Worm (Caenorhabditis elegans) whole organism, L1 larva: ENCODE measurements around the gene cah-4.

Experiments
- C16A3.4 ChIP-seq: fragments of 150-350 bp; optimal IDR thresholded peaks from 2 replicates; lab custom pipeline; 2014; ENCODE audit warnings: missing biosample characterization, missing genetic modification characterization
- Y116A8C.19 ChIP-seq: sonication (generic microtip); optimal IDR thresholded peaks from 2 replicates; lab custom pipeline; 2016; ENCODE audit warnings: missing compliant biosample characterization, missing genetic modification characterization, borderline replicate concordance
- alr-1 ChIP-seq: fragments of 200-800 bp; sonication (Bioruptor generic); optimal IDR thresholded peaks from 2 replicates; lab custom pipeline; 2018; ENCODE audit warnings: borderline replicate concordance, mild to moderate bottlenecking, missing genetic modification characterization, missing compliant biosample characterization
- ama-1 ChIP-seq: fragments of 150-350 bp; optimal IDR thresholded peaks from 2 replicates; lab custom pipeline; 2014
- blmp-1 ChIP-seq: fragments of 150-350 bp; optimal IDR thresholded peaks from 2 replicates; lab custom pipeline; 2014; ENCODE audit warnings: missing biosample characterization, missing genetic modification characterization
- ceh-8 ChIP-seq: fragments of 200-800 bp; sonication (Bioruptor generic); optimal IDR thresholded peaks from 2 replicates; lab custom pipeline; 2018; ENCODE audit warnings: mild to moderate bottlenecking, missing genetic modification characterization, moderate library complexity, missing compliant biosample characterization
- ceh-88 ChIP-seq: fragments of 200-800 bp; sonication (Bioruptor generic); IDR thresholded peaks from 2 replicates; pipeline ENCODE4 v1.3.6; 2022; ENCODE audit warnings: missing genetic modification characterization, missing compliant biosample characterization
- ces-1 ChIP-seq: fragments of 150-350 bp; optimal IDR thresholded peaks from 2 replicates; lab custom pipeline; 2014; ENCODE audit warnings: missing biosample characterization, missing genetic modification reagents, missing genetic modification characterization
- dpl-1 ChIP-seq, 3 experiments: fragments of 150-350 bp in 2 of 3; sonication (generic microtip) in 1 of 3; optimal IDR thresholded peaks; 2 replicates each; lab custom pipeline; 2014 to 2017; ENCODE audit warnings: missing biosample characterization in 3 of 3, missing genetic modification characterization in 3 of 3, missing genetic modification reagents in 3 of 3
- dsc-1 ChIP-seq: sonication (generic microtip); optimal IDR thresholded peaks from 2 replicates; lab custom pipeline; 2016; ENCODE audit warnings: mild to moderate bottlenecking, missing genetic modification characterization, missing compliant biosample characterization
- efl-1 ChIP-seq, 4 experiments: fragments of 150-350 bp; optimal IDR thresholded peaks in 3 of 4; peaks in 1 of 4; 1 replicate in 1 of 4; 2 replicates in 3 of 4; lab custom pipeline; 2014; ENCODE audit warnings: missing biosample characterization in 2 of 4, missing genetic modification characterization in 2 of 4, missing genetic modification reagents in 2 of 4
- efl-3 ChIP-seq: fragments of 200-800 bp; sonication (Bioruptor generic); optimal IDR thresholded peaks from 2 replicates; lab custom pipeline; 2018; ENCODE audit warnings: mild to moderate bottlenecking, missing genetic modification characterization, missing compliant biosample characterization
- egl-13 ChIP-seq: sonication (generic microtip); optimal IDR thresholded peaks from 2 replicates; lab custom pipeline; 2016; ENCODE audit warnings: missing genotype, missing genetic modification reagents, missing genetic modification characterization, missing compliant biosample characterization
- egl-27 ChIP-seq, 2 experiments: fragments of 150-350 bp in 1 of 2; sonication (generic microtip); optimal IDR thresholded peaks; 3 replicates each; lab custom pipeline; 2017 to 2018; ENCODE audit warnings: missing biosample characterization in 2 of 2, missing genetic modification characterization in 2 of 2, missing genetic modification reagents in 2 of 2
- elt-3 ChIP-seq, 6 experiments: fragments of 150-350 bp in 1 of 6; sonication (generic microtip); optimal IDR thresholded peaks; 2 replicates each; lab custom pipeline; 2017 to 2018; ENCODE audit warnings: missing biosample characterization in 6 of 6, missing genetic modification characterization in 6 of 6, inconsistent platforms in 1 of 6
- fkh-10 ChIP-seq: sonication (generic microtip); optimal IDR thresholded peaks from 2 replicates; lab custom pipeline; 2017; ENCODE audit warnings: missing biosample characterization, missing genetic modification reagents, missing genetic modification characterization
- grh-1 ChIP-seq: fragments of 200-800 bp; sonication (Bioruptor generic); IDR thresholded peaks from 2 replicates; pipeline ENCODE4 v1.3.6; 2022; ENCODE audit warnings: missing genetic modification reagents, missing genetic modification characterization, missing compliant biosample characterization
- irx-1 ChIP-seq: sonication (generic microtip); optimal IDR thresholded peaks from 2 replicates; lab custom pipeline; 2016; ENCODE audit warnings: missing genetic modification characterization, missing compliant biosample characterization
- isw-1 ChIP-seq: fragments of 200-800 bp; sonication (Bioruptor generic); IDR thresholded peaks from 2 replicates; pipeline ENCODE4 v1.3.6; 2022; ENCODE audit warnings: missing genetic modification characterization, missing compliant biosample characterization
- jun-1 ChIP-seq: fragments of 150-350 bp; optimal IDR thresholded peaks from 2 replicates; lab custom pipeline; 2014; ENCODE audit warnings: missing biosample characterization, missing genetic modification reagents, missing genetic modification characterization
- lin-14 ChIP-seq: fragments of 200-800 bp; sonication (Bioruptor generic); optimal IDR thresholded peaks from 2 replicates; lab custom pipeline; 2018; ENCODE audit warnings: mild to moderate bottlenecking, missing genetic modification characterization, moderate library complexity, missing compliant biosample characterization
- lin-35 ChIP-seq, 2 experiments: fragments of 150-350 bp; optimal IDR thresholded peaks; 2 replicates each; lab custom pipeline; 2014; ENCODE audit warnings: missing biosample characterization in 2 of 2, missing genetic modification characterization in 2 of 2, missing genetic modification reagents in 2 of 2
- lin-39 ChIP-seq: fragments of 150-350 bp; optimal IDR thresholded peaks from 2 replicates; lab custom pipeline; 2014; ENCODE audit warnings: missing biosample characterization, missing genetic modification reagents, missing genetic modification characterization
- lir-3 ChIP-seq: sonication (generic microtip); optimal IDR thresholded peaks from 2 replicates; lab custom pipeline; 2016; ENCODE audit warnings: mild to moderate bottlenecking, missing genetic modification characterization, moderate library complexity, missing compliant biosample characterization; ENCODE audit not compliant: poor library complexity
- lsy-2 ChIP-seq, 2 experiments: fragments of 150-350 bp; optimal IDR thresholded peaks; 2 replicates each; lab custom pipeline; 2014; ENCODE audit warnings: missing biosample characterization in 2 of 2, missing genetic modification characterization in 2 of 2
- mdl-1 ChIP-seq, 2 experiments: fragments of 150-350 bp; optimal IDR thresholded peaks; 2 replicates each; lab custom pipeline; 2014 to 2017; ENCODE audit warnings: missing biosample characterization in 2 of 2, missing genetic modification characterization in 2 of 2, inconsistent platforms in 1 of 2
- mep-1 ChIP-seq: fragments of 150-350 bp; optimal IDR thresholded peaks from 2 replicates; lab custom pipeline; 2014; ENCODE audit warnings: missing biosample characterization, missing genetic modification characterization
- nhr-12 ChIP-seq: sonication (generic microtip); optimal IDR thresholded peaks from 2 replicates; lab custom pipeline; 2017; ENCODE audit warnings: missing biosample characterization, missing genetic modification characterization
- nhr-19 ChIP-seq: fragments of 200-800 bp; sonication (Bioruptor generic); conservative IDR thresholded peaks from 2 replicates; pipeline ENCODE4 v1.3.6; 2022; ENCODE audit warnings: missing genetic modification characterization, missing compliant biosample characterization
- nhr-20 ChIP-seq: sonication (generic microtip); optimal IDR thresholded peaks from 2 replicates; lab custom pipeline; 2016; ENCODE audit warnings: mild to moderate bottlenecking, missing genetic modification characterization, missing compliant biosample characterization
- nhr-47 ChIP-seq: sonication (generic microtip); optimal IDR thresholded peaks from 2 replicates; lab custom pipeline; 2016; ENCODE audit warnings: mild to moderate bottlenecking, missing genetic modification characterization, moderate library complexity, missing compliant biosample characterization
- nhr-71 ChIP-seq: sonication (generic microtip); optimal IDR thresholded peaks from 2 replicates; lab custom pipeline; 2016; ENCODE audit warnings: mild to moderate bottlenecking, missing genetic modification characterization, moderate library complexity, missing compliant biosample characterization
- nhr-76 ChIP-seq: sonication (generic microtip); optimal IDR thresholded peaks from 2 replicates; lab custom pipeline; 2017; ENCODE audit warnings: missing biosample characterization, missing genetic modification characterization
- nhr-77 ChIP-seq: fragments of 150-350 bp; optimal IDR thresholded peaks from 2 replicates; lab custom pipeline; 2014; ENCODE audit warnings: missing biosample characterization, missing genetic modification characterization
- nhr-85 ChIP-seq: sonication (generic microtip); peaks from one replicate; lab custom pipeline; 2016; ENCODE audit warnings: missing genetic modification characterization, inconsistent platforms, missing compliant biosample characterization
- nhr-90 ChIP-seq: sonication (generic microtip); optimal IDR thresholded peaks from 2 replicates; lab custom pipeline; 2016; ENCODE audit warnings: mild to moderate bottlenecking, missing genetic modification characterization, missing compliant biosample characterization; ENCODE audit not compliant: poor library complexity
- pax-3 ChIP-seq: fragments of 200-800 bp; sonication (Bioruptor generic); optimal IDR thresholded peaks from 2 replicates; lab custom pipeline; 2018; ENCODE audit warnings: mild to moderate bottlenecking, missing genetic modification characterization, moderate library complexity, missing compliant biosample characterization
- rnt-1 ChIP-seq: sonication (generic microtip); optimal IDR thresholded peaks from 2 replicates; lab custom pipeline; 2016; ENCODE audit warnings: mild to moderate bottlenecking, missing genetic modification characterization, moderate library complexity, missing compliant biosample characterization
- skn-1 ChIP-seq: fragments of 150-350 bp; optimal IDR thresholded peaks from 2 replicates; lab custom pipeline; 2014; ENCODE audit warnings: missing biosample characterization, missing genetic modification characterization
- snu-23 ChIP-seq: sonication (generic microtip); optimal IDR thresholded peaks from 2 replicates; lab custom pipeline; 2016; ENCODE audit warnings: missing genetic modification characterization, missing compliant biosample characterization
- sup-37 ChIP-seq: fragments of 200-800 bp; sonication (Bioruptor generic); optimal IDR thresholded peaks from 2 replicates; lab custom pipeline; 2018; ENCODE audit warnings: mild to moderate bottlenecking, missing genetic modification characterization, missing compliant biosample characterization
- swsn-7 ChIP-seq: sonication (generic microtip); optimal IDR thresholded peaks from 2 replicates; lab custom pipeline; 2016; ENCODE audit warnings: missing genetic modification characterization, missing compliant biosample characterization
- tbx-2 ChIP-seq: sonication (generic microtip); optimal IDR thresholded peaks from 2 replicates; lab custom pipeline; 2016; ENCODE audit warnings: missing genetic modification characterization, missing compliant biosample characterization
- unc-130 ChIP-seq: fragments of 150-350 bp; optimal IDR thresholded peaks from 2 replicates; lab custom pipeline; 2017; ENCODE audit warnings: missing biosample characterization, missing genetic modification characterization, inconsistent platforms
- unc-62 ChIP-seq: fragments of 150-350 bp; optimal IDR thresholded peaks from 2 replicates; lab custom pipeline; 2014; ENCODE audit warnings: missing biosample characterization, missing genetic modification reagents, missing genetic modification characterization
- vab-15 ChIP-seq: sonication (generic microtip); optimal IDR thresholded peaks from 2 replicates; lab custom pipeline; 2017; ENCODE audit warnings: missing genotype, mild to moderate bottlenecking, missing genetic modification characterization, missing compliant biosample characterization
- xbp-1 ChIP-seq: sonication (generic microtip); optimal IDR thresholded peaks from 2 replicates; lab custom pipeline; 2016; ENCODE audit warnings: missing genetic modification characterization, missing compliant biosample characterization

Gene cah-4

DNA sequence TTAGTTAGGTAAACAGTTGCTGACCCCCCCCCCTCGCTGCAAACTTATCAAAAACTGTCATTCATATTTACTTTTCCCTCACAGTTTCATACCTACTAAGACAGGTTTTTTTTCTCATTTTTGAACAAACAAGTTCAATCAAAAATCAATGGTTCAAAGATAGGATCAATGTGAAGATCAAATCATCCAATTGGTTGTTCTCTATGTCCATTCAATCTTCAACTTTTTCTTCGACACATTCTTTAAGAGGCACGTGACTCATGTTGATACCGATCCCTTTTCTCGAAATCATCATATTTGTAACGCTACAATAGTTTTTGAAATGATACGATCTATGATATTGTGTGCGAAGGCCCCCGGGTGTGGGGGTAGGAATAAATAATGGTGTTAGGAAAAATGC lies 2.7 kb upstream of the cah-4 start:
- TF ChIP-seq lin-35 (GFP tag; optimal IDR thresholded peaks at IDR 0.05; lab: Kevin White, UChicago) (peak in 1 of 2 experiments; percentile 72), unc-130 (tag; lab: Kevin White, UChicago) (peak; percentile 6), lir-3 (tag; lab: Kevin White, UChicago) (peak; percentile 48), alr-1 (tag; lab: Kevin White, UChicago) (no peak), jun-1 (tag; lab: Kevin White, UChicago) (peak; percentile 24), irx-1 (tag; lab: Kevin White, UChicago) (peak; percentile 73), lsy-2 (tag; optimal IDR thresholded peaks at IDR 0.05; lab: Kevin White, UChicago) (peak; percentile 43 to 67), mep-1 (tag; lab: Kevin White, UChicago) (peak; percentile 30), lin-39 (tag; lab: Kevin White, UChicago) (no peak), nhr-47 (tag; lab: Kevin White, UChicago) (peak; percentile 68), lin-14 (GFP tag; lab: Kevin White, UChicago) (peak; percentile 87), rnt-1 (peak; percentile 4), dsc-1 (tag; lab: Kevin White, UChicago) (no peak), nhr-12 (no peak), nhr-20 (tag; lab: Kevin White, UChicago) (peak; percentile 96), efl-3 (GFP tag; lab: Kevin White, UChicago) (peak; percentile 24), mdl-1 (tag; optimal IDR thresholded peaks at IDR 0.05; lab: Kevin White, UChicago) (peak in 1 of 2 experiments; percentile 59), nhr-85 (tag; lab: Kevin White, UChicago) (peak; percentile 100), efl-1 (optimal IDR thresholded peaks at IDR 0.05; lab: Kevin White, UChicago) (peak in 1 of 2 experiments; percentile 5), efl-1 (GFP tag; optimal IDR thresholded peaks at IDR 0.05 in 1 of 2; lab: Kevin White, UChicago) (peak in 1 of 2 experiments; percentile 85), nhr-19 (GFP tag; lab: Robert Waterston, UW) (peak; percentile 91), vab-15 (no peak), nhr-90 (tag; lab: Kevin White, UChicago) (peak; percentile 77), snu-23 (GFP tag; lab: Kevin White, UChicago) (peak; percentile 84), dpl-1 (GFP tag; optimal IDR thresholded peaks at IDR 0.05; lab: Kevin White, UChicago) (peak in 1 of 3 experiments; percentile 26), nhr-76 (tag; lab: Kevin White, UChicago) (no peak), grh-1 (GFP tag; lab: Robert Waterston, UW) (peak; percentile 85), ceh-88 (0 out of 2 replicates have a peak, but pooled peaks have one; percentile 28), nhr-71 (tag; lab: Kevin White, UChicago) (peak; percentile 88), tbx-2 (peak; percentile 79), skn-1 (tag; lab: Kevin White, UChicago) (peak; percentile 68), blmp-1 (peak; percentile 83), C16A3.4 (tag; lab: Kevin White, UChicago) (peak; percentile 58), elt-3 (tag; optimal IDR thresholded peaks at IDR 0.05; lab: Kevin White, UChicago) (peak in 5 of 6 experiments; percentile 23 to 93 (median 90)), xbp-1 (tag; lab: Kevin White, UChicago) (peak; percentile 39), egl-13 (tag; lab: Kevin White, UChicago) (no peak), swsn-7 (peak; percentile 20), ces-1 (no peak), Y116A8C.19 (no peak)
- TF ChIP-seq, all 84 proteins: peak for 29

DNA sequence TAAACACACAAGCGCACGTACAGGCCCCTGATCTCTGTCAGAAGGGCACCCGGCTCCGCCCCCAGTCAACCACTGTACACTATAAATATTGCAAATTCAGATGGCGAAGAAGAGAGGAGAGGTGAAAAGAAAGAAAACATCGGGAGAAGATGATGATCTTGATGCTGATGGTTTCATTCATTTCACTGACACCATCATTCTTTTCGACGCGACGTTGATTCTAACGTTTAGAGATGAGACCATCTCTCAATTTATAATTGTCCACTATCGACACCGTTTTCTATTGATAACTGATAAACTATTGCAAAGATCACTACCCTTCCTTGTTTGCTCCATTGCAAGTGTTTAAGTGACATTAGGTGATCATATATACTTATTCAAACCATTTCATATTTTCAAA lies 1.0 kb upstream of the cah-4 start:
- TF ChIP-seq ceh-8 (GFP tag; lab: Kevin White, UChicago) (no peak), nhr-77 (tag; lab: Kevin White, UChicago) (no peak), snu-23 (GFP tag; lab: Kevin White, UChicago) (peak; percentile 57), ces-1 (no peak), nhr-85 (tag; lab: Kevin White, UChicago) (peak; percentile 87), nhr-20 (tag; lab: Kevin White, UChicago) (peak; percentile 70), pax-3 (tag; lab: Kevin White, UChicago) (no peak), nhr-90 (tag; lab: Kevin White, UChicago) (peak; percentile 53), C16A3.4 (tag; lab: Kevin White, UChicago) (peak; percentile 18), lsy-2 (tag; optimal IDR thresholded peaks at IDR 0.05; lab: Kevin White, UChicago) (peak in 1 of 2 experiments; percentile 36), nhr-19 (GFP tag; lab: Robert Waterston, UW) (peak; percentile 30), efl-3 (GFP tag; lab: Kevin White, UChicago) (no peak), fkh-10 (GFP tag; lab: Kevin White, UChicago) (no peak), nhr-47 (tag; lab: Kevin White, UChicago) (peak; percentile 55), egl-13 (tag; lab: Kevin White, UChicago) (no peak), ama-1 (lab: Kevin White, UChicago) (peak; percentile 59), nhr-71 (tag; lab: Kevin White, UChicago) (peak; percentile 64), blmp-1 (peak; percentile 78), lin-35 (GFP tag; optimal IDR thresholded peaks at IDR 0.05; lab: Kevin White, UChicago) (peak in 1 of 2 experiments; percentile 75), elt-3 (tag; optimal IDR thresholded peaks at IDR 0.05; lab: Kevin White, UChicago) (peak in 4 of 6 experiments; percentile 6 to 71 (median 62)), unc-130 (tag; lab: Kevin White, UChicago) (peak; percentile 34), sup-37 (GFP tag; lab: Kevin White, UChicago) (no peak), isw-1 (no peak), unc-62 (GFP tag; lab: Kevin White, UChicago) (no peak), egl-27 (tag; optimal IDR thresholded peaks at IDR 0.05; lab: Kevin White, UChicago) (no peak), lin-14 (GFP tag; lab: Kevin White, UChicago) (peak; percentile 55), efl-1 (optimal IDR thresholded peaks at IDR 0.05; lab: Kevin White, UChicago) (no peak), efl-1 (GFP tag; optimal IDR thresholded peaks at IDR 0.05 in 1 of 2; lab: Kevin White, UChicago) (peak in 1 of 2 experiments; percentile 89)
